Fruit fly (Drosophila melanogaster): ENCODE data around the gene Pi4KIIIalpha.

The Pi4KIIIalpha gene

DNA sequence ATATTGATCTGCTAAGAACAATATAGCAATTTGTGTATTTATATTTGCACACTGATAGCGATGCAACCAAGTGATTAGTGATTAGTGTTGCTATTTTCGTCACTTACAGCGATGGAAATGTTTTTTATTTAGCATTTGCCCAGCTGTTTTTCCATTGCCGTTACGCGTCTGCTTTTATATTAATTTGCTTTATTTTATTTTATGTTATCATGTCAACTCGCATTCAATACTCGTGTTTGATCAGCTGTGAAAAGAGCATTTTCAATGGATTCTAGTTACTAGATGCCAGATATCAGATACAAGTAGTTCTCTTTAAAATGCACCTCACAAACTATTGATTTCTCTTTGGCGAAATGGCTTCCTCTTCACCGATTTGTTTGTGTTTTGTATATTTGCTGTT is 38.8 kb downstream of the Pi4KIIIalpha start:
- TF ChIP-seq noc (tag; optimal IDR thresholded peaks at IDR 0.05): no peak

DNA sequence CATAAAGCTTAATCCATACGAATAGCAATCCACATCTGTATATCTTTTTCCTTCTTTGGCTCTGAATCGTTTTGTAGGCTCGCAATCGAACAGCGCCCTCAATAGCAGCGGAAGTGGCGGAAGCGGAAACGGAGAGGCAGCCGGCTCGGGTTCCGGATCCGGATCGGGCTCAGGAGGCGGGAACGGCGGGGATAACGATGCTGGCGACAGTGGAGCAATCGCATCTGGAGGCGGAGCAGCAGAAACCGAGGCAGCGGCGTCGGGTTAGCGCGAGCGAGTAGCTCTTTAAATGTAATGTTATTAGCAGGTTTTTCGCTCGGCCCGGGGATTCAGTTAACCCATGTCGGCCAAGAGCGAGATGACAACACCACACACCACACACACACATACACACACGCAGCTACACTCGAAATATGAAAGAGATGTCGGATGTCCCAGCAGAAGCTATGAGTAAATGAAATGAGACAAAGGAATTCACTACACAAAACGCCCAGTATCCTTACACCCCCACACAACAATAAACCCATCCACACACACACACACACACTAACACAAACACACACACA is 52.5 kb downstream of the Pi4KIIIalpha start:
- no peak for TF ChIP-seq noc (tag; optimal IDR thresholded peaks at IDR 0.05)

DNA sequence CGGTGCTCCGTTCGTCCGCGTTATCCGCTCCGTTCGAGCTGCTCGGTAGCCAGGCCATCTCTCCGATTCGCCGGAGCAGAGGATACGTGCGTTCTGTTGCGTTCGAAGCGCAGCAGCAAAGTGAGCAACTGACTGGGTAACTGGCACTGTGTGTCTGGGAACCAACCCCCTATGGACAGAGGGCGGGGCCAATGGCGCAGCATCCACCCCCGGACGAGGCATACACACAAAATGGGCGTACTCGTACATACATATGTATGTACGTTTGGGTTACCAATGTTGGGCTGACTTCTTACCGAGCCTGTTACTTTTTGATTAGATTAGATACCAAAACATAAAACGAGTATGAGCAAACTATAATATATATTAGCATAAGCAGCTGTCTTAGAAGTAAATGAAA is 57.0 kb downstream of the Pi4KIIIalpha start, which contains the start of gene HLH3B:
TSS of gene HLH3B (minus strand) at position 123 of the 400 bp plus-strand sequence.
- no peak for TF ChIP-seq noc (tag; optimal IDR thresholded peaks at IDR 0.05)

- no peak for TF ChIP-seq noc (tag; optimal IDR thresholded peaks at IDR 0.05)
Observed at dm6 chrX:2682832-2683231, 58.2 kb downstream of the Pi4KIIIalpha start, which contains the start of gene CG2652. Gene CG2652, minus strand, starts transcription at chrX:2682932.
